Fruit fly (Drosophila melanogaster): Measurements from ENCODE around the gene CG31111.

dm6 chr3R:25044816-25045551 lies 11.0 kb downstream of the CG31111 start, which contains the start of gene 5PtaseI:
- no peak for TF ChIP-seq CG8478 (optimal IDR thresholded peaks at IDR 0.05)
- no peak for TF ChIP-seq CTCF (optimal IDR thresholded peaks at IDR 0.05)

Data from S2 (cell line).